Fruit fly (Drosophila melanogaster) whole organism: ENCODE results near the gene Pvf2.

Experiments used
- Dll ChIP-seq: fragments of >200 bp; optimal IDR thresholded peaks from 2 replicates; lab custom pipeline; 2017
- EcR ChIP-seq, 2 experiments: fragments of >200 bp; optimal IDR thresholded peaks; 2 replicates each; lab custom pipeline; 2017; ENCODE audit warnings: missing biosample characterization in 2 of 2, missing genetic modification characterization in 2 of 2, missing genetic modification reagents in 2 of 2
- pan ChIP-seq: fragments of >200 bp; optimal IDR thresholded peaks from 2 replicates; lab custom pipeline; 2017
- psq ChIP-seq: fragments of >200 bp; optimal IDR thresholded peaks from 2 replicates; lab custom pipeline; 2017

DNA sequence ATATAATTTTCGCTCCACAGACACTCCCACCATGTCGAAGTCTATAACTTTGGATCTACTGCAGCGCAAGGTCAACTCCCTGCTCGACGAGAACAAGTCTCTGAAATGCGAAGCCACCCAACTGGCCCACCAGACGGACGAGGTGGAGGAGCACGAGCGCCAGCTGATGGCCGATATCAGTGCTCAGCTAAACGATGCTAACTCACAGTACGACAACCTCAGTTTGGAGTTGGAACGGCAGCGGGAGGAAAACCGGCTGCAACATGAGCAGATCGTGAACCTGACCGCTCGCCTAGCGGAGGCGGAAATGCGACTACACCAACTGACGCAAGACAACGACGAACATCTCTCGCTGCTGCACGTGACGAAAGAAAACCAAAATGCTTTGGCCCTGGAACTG, 32.7 kb downstream of the Pvf2 start:
- no peak for TF ChIP-seq psq
- no peak for TF ChIP-seq pan (lab: Kevin White, UChicago)
- TF ChIP-seq Dll (lab: Kevin White, UChicago), result no peak
- no peak for TF ChIP-seq EcR (GFP tag; optimal IDR thresholded peaks at IDR 0.05; lab: Kevin White, UChicago)
